Worm (Caenorhabditis elegans) whole organism, late embryonic: Measurements from ENCODE around the gene gly-20.
A peak's percentile ranks its signal among the peaks of the same experiment; 100 is the strongest.

ENCODE experiments used
- C08G9.2 ChIP-seq: sonication (generic microtip); optimal IDR thresholded peaks from 2 replicates; lab custom pipeline; 2016; ENCODE audit warnings: mild to moderate bottlenecking, missing genetic modification characterization, moderate library complexity, missing compliant biosample characterization
- C38D4.7 ChIP-seq: fragments of 200-800 bp; sonication (Bioruptor generic); optimal IDR thresholded peaks from 2 replicates; lab custom pipeline; 2018; ENCODE audit warnings: mild to moderate bottlenecking, missing genetic modification characterization, moderate library complexity, missing compliant biosample characterization
- F13H6.1 ChIP-seq: sonication (generic microtip); optimal IDR thresholded peaks from 2 replicates; lab custom pipeline; 2016; ENCODE audit warnings: missing genetic modification characterization, missing compliant biosample characterization
- K02D7.2 ChIP-seq: sonication (generic microtip); optimal IDR thresholded peaks from 2 replicates; lab custom pipeline; 2017; ENCODE audit warnings: mild to moderate bottlenecking, missing genetic modification characterization, missing compliant biosample characterization
- K09A11.1 ChIP-seq: sonication (generic microtip); optimal IDR thresholded peaks from 2 replicates; lab custom pipeline; 2017; ENCODE audit warnings: antibody characterized with exemption, mild to moderate bottlenecking, missing genetic modification characterization, missing compliant biosample characterization; ENCODE audit not compliant: insufficient read depth
- Y22D7AL.16 ChIP-seq: sonication (generic microtip); optimal IDR thresholded peaks from 2 replicates; lab custom pipeline; 2016; ENCODE audit warnings: missing genetic modification characterization, missing compliant biosample characterization
- ama-1 ChIP-seq: fragments of 150-350 bp; optimal IDR thresholded peaks from 2 replicates; lab custom pipeline; 2014
- ceh-14 ChIP-seq: sonication (generic microtip); optimal IDR thresholded peaks from 2 replicates; lab custom pipeline; 2016; ENCODE audit warnings: missing genotype, missing genetic modification characterization, missing compliant biosample characterization
- ceh-18 ChIP-seq: sonication (generic microtip); optimal IDR thresholded peaks from 2 replicates; lab custom pipeline; 2016; ENCODE audit warnings: missing genetic modification characterization, missing compliant biosample characterization
- ceh-2 ChIP-seq: sonication (generic microtip); optimal IDR thresholded peaks from 2 replicates; lab custom pipeline; 2016; ENCODE audit warnings: missing genotype, missing genetic modification characterization, missing compliant biosample characterization
- ceh-22 ChIP-seq: sonication (generic microtip); optimal IDR thresholded peaks from 2 replicates; lab custom pipeline; 2017; ENCODE audit warnings: missing biosample characterization, missing genetic modification characterization
- ceh-24 ChIP-seq: sonication (generic microtip); optimal IDR thresholded peaks from 2 replicates; lab custom pipeline; 2016; ENCODE audit warnings: mild to moderate bottlenecking, missing genetic modification characterization, missing compliant biosample characterization
- ceh-30 ChIP-seq: fragments of 150-350 bp; optimal IDR thresholded peaks from 2 replicates; lab custom pipeline; 2014; ENCODE audit warnings: missing biosample characterization, missing genetic modification characterization
- ceh-45 ChIP-seq: fragments of 200-800 bp; sonication (Bioruptor generic); IDR thresholded peaks from 2 replicates; pipeline ENCODE4 v1.3.6; 2022; ENCODE audit warnings: missing genetic modification reagents, missing genetic modification characterization, missing compliant biosample characterization
- ceh-6 ChIP-seq: fragments of 200-800 bp; sonication (Bioruptor generic); optimal IDR thresholded peaks from 2 replicates; lab custom pipeline; 2018; ENCODE audit warnings: mild to moderate bottlenecking, missing genetic modification characterization, missing compliant biosample characterization
- ceh-9 ChIP-seq: sonication (generic microtip); optimal IDR thresholded peaks from 2 replicates; lab custom pipeline; 2016; ENCODE audit warnings: mild to moderate bottlenecking, missing genetic modification characterization, inconsistent platforms, missing compliant biosample characterization
- che-1 ChIP-seq: sonication (generic microtip); optimal IDR thresholded peaks from 2 replicates; lab custom pipeline; 2016; ENCODE audit warnings: mild to moderate bottlenecking, missing genetic modification characterization, missing compliant biosample characterization
- dmd-4 ChIP-seq: sonication (generic microtip); optimal IDR thresholded peaks from 2 replicates; lab custom pipeline; 2016; ENCODE audit warnings: borderline replicate concordance, missing genetic modification characterization, missing compliant biosample characterization
- dve-1 ChIP-seq: sonication (generic microtip); optimal IDR thresholded peaks from 2 replicates; lab custom pipeline; 2017; ENCODE audit warnings: antibody characterized with exemption, mild to moderate bottlenecking, missing genetic modification characterization, missing compliant biosample characterization
- elt-2 ChIP-seq: sonication (generic microtip); optimal IDR thresholded peaks from 2 replicates; lab custom pipeline; 2016; ENCODE audit warnings: missing genetic modification reagents, missing genetic modification characterization, missing compliant biosample characterization
- ets-4 ChIP-seq: sonication (generic microtip); optimal IDR thresholded peaks from 2 replicates; lab custom pipeline; 2016; ENCODE audit warnings: missing genetic modification characterization, missing compliant biosample characterization
- fkh-10 ChIP-seq: fragments of 150-350 bp; optimal IDR thresholded peaks from 2 replicates; lab custom pipeline; 2014; ENCODE audit warnings: missing biosample characterization, missing genetic modification reagents, missing genetic modification characterization
- fkh-6 ChIP-seq: sonication (generic microtip); optimal IDR thresholded peaks from 2 replicates; lab custom pipeline; 2016; ENCODE audit warnings: missing genetic modification characterization, missing compliant biosample characterization
- gmeb-2 ChIP-seq: sonication (generic microtip); optimal IDR thresholded peaks from 2 replicates; lab custom pipeline; 2016; ENCODE audit warnings: missing genetic modification characterization, inconsistent platforms, missing compliant biosample characterization
- hlh-13 ChIP-seq: fragments of 200-800 bp; sonication (Bioruptor generic); optimal IDR thresholded peaks from 2 replicates; lab custom pipeline; 2018; ENCODE audit warnings: mild to moderate bottlenecking, missing genetic modification characterization, missing compliant biosample characterization
- hlh-15 ChIP-seq: sonication (generic microtip); optimal IDR thresholded peaks from 2 replicates; lab custom pipeline; 2016; ENCODE audit warnings: missing genetic modification characterization, missing compliant biosample characterization
- hlh-8 ChIP-seq: sonication (generic microtip); optimal IDR thresholded peaks from 2 replicates; lab custom pipeline; 2016; ENCODE audit warnings: missing genotype, missing genetic modification characterization, missing compliant biosample characterization
- lin-11 ChIP-seq: fragments of 200-800 bp; sonication (Bioruptor generic); optimal IDR thresholded peaks from 2 replicates; lab custom pipeline; 2018; ENCODE audit warnings: mild to moderate bottlenecking, missing genetic modification characterization, missing compliant biosample characterization
- mec-3 ChIP-seq: sonication (generic microtip); optimal IDR thresholded peaks from 2 replicates; lab custom pipeline; 2016; ENCODE audit warnings: borderline replicate concordance, missing genetic modification characterization, missing compliant biosample characterization
- nfya-1 ChIP-seq: sonication (generic microtip); optimal IDR thresholded peaks from 2 replicates; lab custom pipeline; 2017; ENCODE audit warnings: missing genetic modification characterization, mild to moderate bottlenecking, missing compliant biosample characterization, antibody characterized with exemption, moderate library complexity
- nhr-11 ChIP-seq: fragments of 150-350 bp; optimal IDR thresholded peaks from 2 replicates; lab custom pipeline; 2014; ENCODE audit warnings: missing biosample characterization, missing genetic modification characterization
- nhr-232 ChIP-seq: sonication (generic microtip); optimal IDR thresholded peaks from 2 replicates; lab custom pipeline; 2016; ENCODE audit warnings: missing genetic modification characterization, missing compliant biosample characterization
- npax-4 ChIP-seq: sonication (generic microtip); optimal IDR thresholded peaks from 2 replicates; lab custom pipeline; 2016; ENCODE audit warnings: missing genetic modification characterization, missing compliant biosample characterization
- pag-3 ChIP-seq: sonication (generic microtip); optimal IDR thresholded peaks from 2 replicates; lab custom pipeline; 2016; ENCODE audit warnings: missing compliant biosample characterization, missing genetic modification characterization, borderline replicate concordance
- pat-9 ChIP-seq: fragments of 200-800 bp; sonication (Bioruptor generic); optimal IDR thresholded peaks from 2 replicates; lab custom pipeline; 2018; ENCODE audit warnings: mild to moderate bottlenecking, missing genetic modification characterization, moderate library complexity, missing compliant biosample characterization
- pax-1 ChIP-seq: fragments of 150-350 bp; optimal IDR thresholded peaks from 2 replicates; lab custom pipeline; 2014; ENCODE audit warnings: missing biosample characterization, missing genetic modification characterization
- pqm-1 ChIP-seq: sonication (generic microtip); optimal IDR thresholded peaks from 2 replicates; lab custom pipeline; 2016; ENCODE audit warnings: missing genetic modification characterization, missing compliant biosample characterization
- pros-1 ChIP-seq: fragments of 150-350 bp; optimal IDR thresholded peaks from 2 replicates; lab custom pipeline; 2014; ENCODE audit warnings: missing biosample characterization, missing genetic modification reagents, missing genetic modification characterization
- ref-2 ChIP-seq: sonication (generic microtip); optimal IDR thresholded peaks from 2 replicates; lab custom pipeline; 2016; ENCODE audit warnings: missing genetic modification characterization, missing compliant biosample characterization
- sox-2 ChIP-seq: fragments of 200-800 bp; sonication (Bioruptor generic); IDR thresholded peaks from 2 replicates; pipeline ENCODE4 v1.3.6; 2022; ENCODE audit warnings: missing genetic modification reagents, missing genetic modification characterization, missing compliant biosample characterization
- sox-4 ChIP-seq: sonication (generic microtip); optimal IDR thresholded peaks from 2 replicates; lab custom pipeline; 2017; ENCODE audit warnings: mild to moderate bottlenecking, missing genetic modification characterization, inconsistent platforms, missing compliant biosample characterization
- tbx-2 ChIP-seq: sonication (generic microtip); optimal IDR thresholded peaks from 2 replicates; lab custom pipeline; 2016; ENCODE audit warnings: missing genetic modification characterization, missing compliant biosample characterization
- unc-3 ChIP-seq, 2 experiments: fragments of 200-800 bp in 1 of 2; sonication (Bioruptor generic) in 1 of 2; sonication (generic microtip) in 1 of 2; conservative IDR thresholded peaks in 1 of 2; optimal IDR thresholded peaks in 1 of 2; 2 replicates each; pipeline versions ENCODE4 v1.3.6 to Lab custom; 2016 to 2022; ENCODE audit warnings: missing compliant biosample characterization in 2 of 2, missing genetic modification characterization in 2 of 2, missing genetic modification reagents in 1 of 2
- ztf-16 ChIP-seq: sonication (generic microtip); optimal IDR thresholded peaks from 2 replicates; lab custom pipeline; 2017; ENCODE audit warnings: missing genetic modification characterization, missing compliant biosample characterization

Gene gly-20

ce11 chrV:11282272-11282671, at the start of gene gly-20:
Gene gly-20 (plus strand): TSS chrV:11282572.
- TF ChIP-seq C08G9.2 (tag; lab: Kevin White, UChicago): no peak
- TF ChIP-seq sox-4 (tag; lab: Kevin White, UChicago): no peak
- no peak for TF ChIP-seq unc-3 (GFP tag; conservative IDR thresholded peaks at IDR 0.05; lab: Robert Waterston, UW)
- TF ChIP-seq unc-3 (tag; optimal IDR thresholded peaks at IDR 0.05; lab: Kevin White, UChicago): no peak
- no peak for TF ChIP-seq tbx-2 (tag; lab: Kevin White, UChicago)
- TF ChIP-seq gmeb-2 (tag; lab: Kevin White, UChicago): no peak
- no peak for TF ChIP-seq mec-3 (tag; lab: Kevin White, UChicago)
- no peak for TF ChIP-seq sox-2 (GFP tag; lab: Robert Waterston, UW)

DNA sequence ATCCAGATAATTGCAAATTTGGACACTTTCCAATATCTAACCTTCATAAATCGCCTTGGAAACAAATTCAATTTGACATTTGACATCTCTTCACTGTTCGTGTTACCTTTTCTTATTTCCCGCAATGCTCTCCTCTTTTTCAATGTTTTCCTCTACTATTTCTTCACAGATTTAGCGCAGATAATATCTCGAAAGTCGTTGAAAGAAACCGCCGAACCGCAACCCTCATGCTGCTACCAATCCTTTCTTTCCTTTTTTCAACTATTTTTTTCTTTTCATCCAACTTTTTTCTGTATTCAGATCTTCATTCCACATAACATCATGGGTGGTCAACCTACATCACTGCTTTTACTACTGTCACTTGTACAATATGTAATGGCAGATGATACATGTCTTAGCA, 48.0 kb upstream of the gly-20 start, which contains the start of gene T19B10.5:
T19B10.5 (plus strand) TSS at position 301 of the 400 bp plus-strand sequence.
- TF ChIP-seq F13H6.1 (tag; lab: Kevin White, UChicago) (no peak), dve-1 (tag; lab: Kevin White, UChicago) (no peak), dmd-4 (tag; lab: Kevin White, UChicago) (no peak), ceh-6 (no peak), fkh-10 (GFP tag; lab: Kevin White, UChicago) (no peak), sox-4 (tag; lab: Kevin White, UChicago) (no peak), mec-3 (tag; lab: Kevin White, UChicago) (no peak), pros-1 (tag; lab: Kevin White, UChicago) (no peak), nhr-11 (tag; lab: Kevin White, UChicago) (no peak), nhr-232 (tag; lab: Kevin White, UChicago) (no peak), nfya-1 (tag; lab: Kevin White, UChicago) (no peak), Y22D7AL.16 (no peak), ceh-18 (tag; lab: Kevin White, UChicago) (no peak), ceh-30 (tag; lab: Kevin White, UChicago) (no peak), ref-2 (tag; lab: Kevin White, UChicago) (no peak), ceh-24 (no peak)

DNA sequence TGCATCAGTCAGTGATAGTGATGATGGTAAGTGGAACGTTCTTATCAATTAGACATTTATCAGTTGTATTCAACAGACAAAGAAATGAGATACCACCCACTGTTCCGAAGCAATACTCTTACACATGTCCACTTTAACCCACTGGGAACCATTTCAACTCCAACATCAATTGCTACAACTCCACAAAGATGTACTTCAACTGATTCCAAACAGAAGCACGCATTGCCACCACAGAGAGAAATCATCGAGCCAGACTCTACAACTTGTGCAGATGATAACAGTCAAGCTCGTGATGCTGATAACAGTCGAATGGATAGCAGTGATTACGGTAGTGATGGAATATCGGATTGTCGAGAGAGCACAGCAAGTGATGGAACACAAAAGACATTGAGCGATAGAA, 46.5 kb upstream of the gly-20 start:
- TF ChIP-seq elt-2 (peak; percentile 94), gmeb-2 (tag; lab: Kevin White, UChicago) (no peak), hlh-8 (tag; lab: Kevin White, UChicago) (no peak), C38D4.7 (GFP tag; lab: Kevin White, UChicago) (no peak), pqm-1 (tag; lab: Kevin White, UChicago) (no peak), lin-11 (no peak), nhr-11 (tag; lab: Kevin White, UChicago) (no peak), pat-9 (tag; lab: Kevin White, UChicago) (no peak), sox-4 (tag; lab: Kevin White, UChicago) (no peak)

ce11 chrV:11239187-11239725, 43.1 kb upstream of the gly-20 start, which contains the start of the genes dvc-1 and ima-1:
Gene dvc-1 (minus strand): TSS chrV:11239331.
Gene ima-1 (plus strand): TSS chrV:11239675.
- TF ChIP-seq ceh-22 (tag; lab: Kevin White, UChicago): no peak
- TF ChIP-seq K09A11.1 (tag; lab: Kevin White, UChicago): peak; percentile 72
- peak; percentile 70 for TF ChIP-seq hlh-15 (tag; lab: Kevin White, UChicago)
- no peak for TF ChIP-seq ceh-30 (tag; lab: Kevin White, UChicago)
- TF ChIP-seq pax-1 (tag; lab: Kevin White, UChicago): peak; percentile 25
- TF ChIP-seq K02D7.2 (tag; lab: Kevin White, UChicago): peak; percentile 62
- peak; percentile 41 for TF ChIP-seq npax-4 (tag; lab: Kevin White, UChicago)
- peak; percentile 24 for TF ChIP-seq ceh-18 (tag; lab: Kevin White, UChicago)
- TF ChIP-seq pag-3: no peak
- TF ChIP-seq F13H6.1 (tag; lab: Kevin White, UChicago): peak; percentile 76
- TF ChIP-seq che-1 (tag; lab: Kevin White, UChicago): peak; percentile 59
- TF ChIP-seq dve-1 (tag; lab: Kevin White, UChicago): peak; percentile 41
- peak; percentile 23 for TF ChIP-seq ets-4
- TF ChIP-seq ama-1: no peak
- TF ChIP-seq Y22D7AL.16: peak; percentile 45
- TF ChIP-seq ceh-2 (tag; lab: Kevin White, UChicago): peak; percentile 79
- TF ChIP-seq fkh-6 (tag; lab: Kevin White, UChicago): peak; percentile 79
- TF ChIP-seq hlh-8 (tag; lab: Kevin White, UChicago): peak; percentile 48
- TF ChIP-seq hlh-13 (GFP tag; lab: Kevin White, UChicago): peak; percentile 40
- TF ChIP-seq ceh-14: peak; percentile 85
- peak; percentile 77 for TF ChIP-seq tbx-2 (tag; lab: Kevin White, UChicago)
- peak; percentile 63 for TF ChIP-seq gmeb-2 (tag; lab: Kevin White, UChicago)
- TF ChIP-seq sox-2 (GFP tag; lab: Robert Waterston, UW): peak; percentile 46
- TF ChIP-seq ztf-16 (tag; lab: Kevin White, UChicago): peak; percentile 82
- no peak for TF ChIP-seq ceh-9 (tag; lab: Kevin White, UChicago)
- TF ChIP-seq ceh-45: 0 out of 2 replicates have a peak, but pooled peaks have one; percentile 51
- TF ChIP-seq pros-1 (tag; lab: Kevin White, UChicago): no peak
